Worm (Caenorhabditis elegans): ENCODE measurements around the gene W09D10.5.

- TF ChIP-seq snpc-4 (tag; optimal IDR thresholded peaks at IDR 0.05) (no peak), lin-39 (tag; optimal IDR thresholded peaks at IDR 0.05) (no peak), mab-5 (tag; optimal IDR thresholded peaks at IDR 0.05) (peak; percentile 59), aly-2 (tag; optimal IDR thresholded peaks at IDR 0.05) (no peak), elt-3 (tag; optimal IDR thresholded peaks at IDR 0.05) (no peak), ztf-11 (tag; optimal IDR thresholded peaks at IDR 0.05) (no peak), mdl-1 (tag; optimal IDR thresholded peaks at IDR 0.05) (peak in 1 of 2 experiments; percentile 12), nhr-12 (tag; optimal IDR thresholded peaks at IDR 0.05) (no peak), ama-1 (optimal IDR thresholded peaks at IDR 0.05) (no peak), nhr-237 (tag; optimal IDR thresholded peaks at IDR 0.05) (no peak), blmp-1 (tag; optimal IDR thresholded peaks at IDR 0.05; ENCODE audit: insufficient read depth) (no peak), nhr-6 (tag; optimal IDR thresholded peaks at IDR 0.05) (peak; percentile 41), zag-1 (tag; optimal IDR thresholded peaks at IDR 0.05) (peak; percentile 34), skn-1 (tag; optimal IDR thresholded peaks at IDR 0.05) (no peak)
Measured at ce11 chrIII:10706972-10707438, 4.3 kb downstream of the W09D10.5 start, which contains the start of the genes Y39A1A.21 and Y39A1A.22.

Data from whole organism, L2 larva.